Fruit fly (Drosophila melanogaster): ENCODE measurements around the gene kay.
A peak's percentile ranks its signal among the peaks of the same experiment; 100 is the strongest.

dm6 chr3R:29802753-29803313 is 37.0 kb downstream of the kay start, which contains the start of the genes Etfb and CG7789:
- TF ChIP-seq fd85E (GFP tag; optimal IDR thresholded peaks at IDR 0.05) (no peak), CG16779 (tag; optimal IDR thresholded peaks at IDR 0.05) (peak; percentile 90), eg (GFP tag; IDR thresholded peaks at IDR 0.05) (peak; percentile 92), Lpt (GFP tag; optimal IDR thresholded peaks at IDR 0.05) (peak; percentile 91), cyc (GFP tag; optimal IDR thresholded peaks at IDR 0.05) (peak; percentile 76), dsx (GFP tag; optimal IDR thresholded peaks at IDR 0.05; ENCODE audit: poor library complexity, severe bottlenecking) (peak; percentile 83), OdsH (GFP tag; optimal IDR thresholded peaks at IDR 0.05) (no peak), Gug (GFP tag; IDR thresholded peaks at IDR 0.05) (peak; percentile 89), esn (GFP tag; optimal IDR thresholded peaks at IDR 0.05) (peak; percentile 89), CG6276 (GFP tag; optimal IDR thresholded peaks at IDR 0.05) (peak; percentile 94)

Data from whole organism, prepupa.